Fruit fly (Drosophila melanogaster): ENCODE results near the gene Nmdmc.

Gene Nmdmc

DNA sequence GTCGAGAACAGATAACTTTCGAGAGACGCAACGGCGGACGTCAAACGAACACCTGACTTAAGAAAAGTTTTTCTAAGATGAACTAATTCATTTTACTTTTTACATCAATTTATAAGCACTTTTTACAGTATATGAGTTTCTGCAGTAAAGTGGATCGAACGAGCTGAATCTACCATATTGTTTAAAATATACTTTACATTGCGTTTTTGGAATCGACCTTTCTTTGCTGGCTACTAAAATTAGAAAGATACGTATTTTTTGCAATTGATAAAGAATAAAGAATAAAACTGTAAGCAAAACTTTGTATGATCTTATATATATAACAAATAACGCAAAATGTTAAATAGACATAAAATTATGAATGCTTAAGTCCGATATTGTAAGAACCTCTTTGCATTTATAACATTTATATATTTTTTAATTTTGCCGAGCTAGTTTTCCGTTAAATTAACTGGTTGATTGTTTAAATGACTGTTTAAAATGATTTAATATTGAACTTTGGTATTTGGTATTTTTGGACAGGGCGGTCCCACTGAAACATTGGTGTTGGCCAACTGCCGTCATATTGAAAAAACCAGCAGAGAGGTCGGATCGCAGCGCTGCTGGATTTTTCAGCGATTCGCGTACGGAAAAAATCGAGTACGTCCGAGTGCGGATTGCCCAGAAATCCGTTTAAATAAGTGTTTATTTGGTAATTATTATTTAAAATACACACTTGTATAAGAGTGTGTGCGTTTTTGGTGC is 1.8 kb upstream of the Nmdmc start, which contains the start of gene Kdm2 (continued):
- TF ChIP-seq CG7372 (GFP tag; IDR thresholded peaks at IDR 0.05) (no peak), fd3F (GFP tag; optimal IDR thresholded peaks at IDR 0.05) (no peak), Hey (tag; optimal IDR thresholded peaks at IDR 0.05) (no peak), CG1602 (GFP tag; optimal IDR thresholded peaks at IDR 0.05) (no peak), CG6765 (GFP tag; optimal IDR thresholded peaks at IDR 0.05) (peak; percentile 57), Abd-B (GFP tag; optimal IDR thresholded peaks at IDR 0.05) (no peak), CG4404 (GFP tag; IDR thresholded peaks at IDR 0.05) (no peak), br (optimal IDR thresholded peaks at IDR 0.05) (no peak), cg (GFP tag; optimal IDR thresholded peaks at IDR 0.05) (no peak), nom (GFP tag; optimal IDR thresholded peaks at IDR 0.05) (peak; percentile 16), CG3838 (GFP tag; optimal IDR thresholded peaks at IDR 0.05) (no peak), disco-r (GFP tag; optimal IDR thresholded peaks at IDR 0.05) (no peak), jing (GFP tag; optimal IDR thresholded peaks at IDR 0.05) (no peak), cas (GFP tag; IDR thresholded peaks at IDR 0.05) (no peak), CG2116 (GFP tag; optimal IDR thresholded peaks at IDR 0.05) (peak; percentile 23), CG6272 (GFP tag; IDR thresholded peaks at IDR 0.05) (no peak), cato (GFP tag; optimal IDR thresholded peaks at IDR 0.05; ENCODE audit: borderline replicate concordance) (no peak), CG10431 (GFP tag; optimal IDR thresholded peaks at IDR 0.05) (peak; percentile 51), CG11695 (GFP tag; IDR thresholded peaks at IDR 0.05) (no peak), onecut (GFP tag; IDR thresholded peaks at IDR 0.05) (peak; percentile 35), CG6689 (GFP tag; IDR thresholded peaks at IDR 0.05) (no peak), CG15514 (GFP tag; optimal IDR thresholded peaks at IDR 0.05) (peak; percentile 96), exex (tag; optimal IDR thresholded peaks at IDR 0.05) (peak; percentile 37), wek (GFP tag; optimal IDR thresholded peaks at IDR 0.05) (no peak), CG12219 (GFP tag; optimal IDR thresholded peaks at IDR 0.05) (no peak), ci (GFP tag; IDR thresholded peaks at IDR 0.05) (no peak), slou (GFP tag; optimal IDR thresholded peaks at IDR 0.05) (no peak), NK7.1 (GFP tag; optimal IDR thresholded peaks at IDR 0.05) (no peak), CG1647 (GFP tag; optimal IDR thresholded peaks at IDR 0.05) (peak; percentile 8), GATAe (GFP tag; conservative IDR thresholded peaks at IDR 0.05) (no peak)

dm6 chr3R:9049091-9049981 is 1.0 kb downstream of the Nmdmc start:
- TF ChIP-seq Pdp1 (GFP tag; optimal IDR thresholded peaks at IDR 0.05), result peak in 1 of 2 experiments; percentile 16
- TF ChIP-seq caup (GFP tag; optimal IDR thresholded peaks at IDR 0.05; ENCODE audit: severe bottlenecking), result no peak
- TF ChIP-seq Fer3 (tag; optimal IDR thresholded peaks at IDR 0.05), result peak; percentile 14
- no peak for TF ChIP-seq Chrac-16 (GFP tag; optimal IDR thresholded peaks at IDR 0.05)
- peak; percentile 11 for TF ChIP-seq grau (tag; optimal IDR thresholded peaks at IDR 0.05)
- TF ChIP-seq CHES-1-like (GFP tag; optimal IDR thresholded peaks at IDR 0.05), result no peak
- peak; percentile 94 for TF ChIP-seq CG8388 (GFP tag; optimal IDR thresholded peaks at IDR 0.05)
- TF ChIP-seq sens (GFP tag), result peak; percentile 77
- peak; percentile 22 for TF ChIP-seq CG15269 (tag; optimal IDR thresholded peaks at IDR 0.05)
- TF ChIP-seq CG13296 (GFP tag; optimal IDR thresholded peaks at IDR 0.05), result peak; percentile 43
- no peak for TF ChIP-seq Mrtf (GFP tag; IDR thresholded peaks at IDR 0.05)
- no peak for TF ChIP-seq dati (GFP tag; IDR thresholded peaks at IDR 0.05)
- no peak for TF ChIP-seq CG12299 (tag; optimal IDR thresholded peaks at IDR 0.05)
- peak; percentile 33 for TF ChIP-seq Meics (GFP tag; optimal IDR thresholded peaks at IDR 0.05)
- TF ChIP-seq PHDP (tag; optimal IDR thresholded peaks at IDR 0.05), result peak; percentile 23
- no peak for TF ChIP-seq CrebB (tag; optimal IDR thresholded peaks at IDR 0.05)
- TF ChIP-seq oc (tag; optimal IDR thresholded peaks at IDR 0.05), result peak; percentile 3
- TF ChIP-seq Med (GFP tag), result peak; percentile 53
- TF ChIP-seq Deaf1 (tag; optimal IDR thresholded peaks at IDR 0.05), result no peak

All from whole organism, embryonic.